Worm (Caenorhabditis elegans): ENCODE data around the gene arrd-4.
"Not testable (repeated sequence)": the region's sequence is repeated elsewhere in the genome, so short reads cannot be mapped to it uniquely, and the experiment has no call there.

Gene arrd-4

DNA sequence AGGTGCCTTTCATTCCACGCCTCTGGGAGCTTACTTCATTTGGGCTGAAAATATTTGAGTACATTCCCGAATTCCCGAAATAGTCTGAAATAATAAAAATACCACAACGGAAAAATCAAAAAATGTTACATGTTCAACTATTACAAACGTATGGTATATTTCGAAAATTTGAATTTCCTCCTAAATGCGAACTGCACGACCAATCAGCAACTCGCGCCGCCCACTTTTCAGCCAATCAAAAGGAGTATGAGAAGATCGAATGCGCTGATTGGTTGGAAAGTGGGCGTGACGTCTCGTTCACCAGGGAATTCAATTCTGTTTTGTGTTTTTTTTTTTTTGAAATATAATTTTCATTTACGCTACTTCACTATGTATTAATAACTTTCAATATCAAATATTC is 30.6 kb upstream of the arrd-4 start, which contains the start of gene old-1:
Gene old-1 (minus strand): TSS at position 50 of the 400 bp plus-strand sequence.
- TF ChIP-seq mdl-1 (tag; optimal IDR thresholded peaks at IDR 0.05) = no peak
- TF ChIP-seq ztf-11 (tag; optimal IDR thresholded peaks at IDR 0.05) = no peak
- no peak for TF ChIP-seq ZK546.5 (tag; optimal IDR thresholded peaks at IDR 0.05)
- TF ChIP-seq lin-39 (tag; optimal IDR thresholded peaks at IDR 0.05) = no peak
- TF ChIP-seq nhr-10 (tag; optimal IDR thresholded peaks at IDR 0.05) = no peak
- TF ChIP-seq unc-55 (GFP tag; optimal IDR thresholded peaks at IDR 0.05) = no peak
- TF ChIP-seq sma-3 (GFP tag; optimal IDR thresholded peaks at IDR 0.05) = no peak

DNA sequence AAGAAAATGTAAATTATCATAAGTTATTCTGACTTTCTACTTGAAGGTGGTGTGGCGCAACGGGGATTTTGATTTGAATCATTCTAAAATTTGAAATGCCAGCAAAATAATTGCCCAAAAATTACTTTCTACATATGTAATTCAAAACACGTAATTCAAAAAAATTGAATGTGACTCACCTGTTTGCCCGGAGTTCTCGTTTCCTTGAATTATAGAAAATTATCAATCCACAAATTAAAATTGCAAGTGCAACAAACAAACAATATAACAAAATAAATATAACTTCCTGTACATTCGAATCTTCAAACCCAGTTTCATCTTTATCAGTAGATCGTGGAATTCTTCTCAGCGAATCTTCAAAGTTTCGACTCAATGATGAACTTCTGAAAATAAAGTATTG is 30.1 kb upstream of the arrd-4 start:
- TF ChIP-seq R02D3.7 (tag; optimal IDR thresholded peaks at IDR 0.05) (no peak), sma-9 (GFP tag; optimal IDR thresholded peaks at IDR 0.05) (no peak), sma-9 (tag; optimal IDR thresholded peaks at IDR 0.05) (no peak), blmp-1 (tag; optimal IDR thresholded peaks at IDR 0.05; ENCODE audit: insufficient read depth) (no peak), nhr-25 (tag; optimal IDR thresholded peaks at IDR 0.05) (no peak), mbf-1 (tag; optimal IDR thresholded peaks at IDR 0.05) (no peak), unc-55 (GFP tag; optimal IDR thresholded peaks at IDR 0.05) (no peak), Y55F3AM.14 (GFP tag; optimal IDR thresholded peaks at IDR 0.05) (no peak), nhr-77 (tag; optimal IDR thresholded peaks at IDR 0.05) (no peak)

DNA sequence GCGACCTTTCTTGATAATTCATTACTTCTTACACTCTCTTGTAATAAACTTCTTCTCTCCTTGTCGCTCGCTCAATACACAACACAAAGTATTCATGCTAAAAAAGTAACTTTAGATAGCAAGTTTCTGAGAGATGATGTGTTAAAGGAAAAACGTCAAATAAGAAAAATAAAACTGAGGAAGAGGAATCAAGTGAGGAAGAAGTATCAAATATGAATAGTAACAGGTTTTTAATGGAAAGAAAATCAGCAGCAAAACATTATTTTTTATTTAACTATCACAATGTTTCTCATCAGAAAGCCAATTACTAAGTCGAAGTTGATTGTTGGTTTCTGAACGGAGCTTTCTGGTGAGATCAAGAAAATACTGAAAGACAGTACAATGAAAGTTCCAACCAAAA is 28.3 kb upstream of the arrd-4 start, which contains the start of gene chil-1:
Gene chil-1 (minus strand): TSS at position 101 of the 400 bp plus-strand sequence.
- not testable (repeated sequence) for TF ChIP-seq nhr-129, ZK546.5, nhr-10 (tag; optimal IDR thresholded peaks at IDR 0.05)

DNA sequence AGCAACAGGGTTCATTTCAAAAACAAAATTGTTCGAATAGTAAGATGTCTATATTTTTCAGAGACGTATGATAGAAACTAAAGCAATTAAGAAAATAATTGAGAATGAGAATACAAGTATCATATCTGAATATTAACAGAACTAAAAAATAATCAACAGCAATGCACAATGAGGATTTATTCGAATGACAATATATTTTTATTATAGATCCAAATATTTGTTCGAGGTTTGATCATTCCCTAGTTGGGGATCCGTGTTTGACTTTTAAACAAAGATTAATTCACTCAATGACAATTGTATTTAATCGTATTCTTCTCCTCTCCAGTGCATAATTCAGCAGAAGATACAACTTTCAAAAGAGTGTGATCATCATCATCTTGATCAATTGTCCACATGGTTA is 24.0 kb upstream of the arrd-4 start, which contains the start of gene C08H9.18:
Gene C08H9.18 (minus strand): TSS at position 101 of the 400 bp plus-strand sequence.
- TF ChIP-seq lin-11 (tag; optimal IDR thresholded peaks at IDR 0.05) = no peak
- TF ChIP-seq nhr-23 (tag; optimal IDR thresholded peaks at IDR 0.05) = no peak
- no peak for TF ChIP-seq lin-39 (tag; optimal IDR thresholded peaks at IDR 0.05)
- no peak for TF ChIP-seq mab-5 (tag; optimal IDR thresholded peaks at IDR 0.05)
- no peak for TF ChIP-seq lsy-2 (tag; optimal IDR thresholded peaks at IDR 0.05)
- no peak for TF ChIP-seq F13H6.1 (tag; optimal IDR thresholded peaks at IDR 0.05)
- TF ChIP-seq zag-1 (tag; optimal IDR thresholded peaks at IDR 0.05) = no peak
- no peak for TF ChIP-seq unc-39 (tag; optimal IDR thresholded peaks at IDR 0.05)
- no peak for TF ChIP-seq peb-1 (tag; optimal IDR thresholded peaks at IDR 0.05)

DNA sequence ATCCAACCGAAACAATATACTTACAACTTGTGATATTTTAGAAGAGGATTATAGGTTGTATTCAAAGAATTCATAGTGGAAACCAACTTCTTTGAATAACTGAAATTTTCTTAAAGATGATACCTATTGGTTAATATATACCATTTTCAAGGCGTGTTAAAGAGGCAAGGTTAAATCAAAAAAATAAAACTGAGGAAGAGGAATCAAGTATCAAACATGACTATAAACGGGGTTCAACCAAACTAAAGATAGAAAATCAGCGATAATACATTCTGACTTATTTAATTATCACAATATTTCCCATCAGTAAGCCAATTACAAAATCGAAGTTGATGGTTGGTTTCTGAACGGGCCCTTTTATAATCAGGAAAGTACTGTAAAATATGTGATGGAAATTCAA is 23.3 kb upstream of the arrd-4 start, which contains the start of gene chil-3:
Gene chil-3 (minus strand): TSS at position 101 of the 400 bp plus-strand sequence.
- no peak for TF ChIP-seq nhr-129 (tag; optimal IDR thresholded peaks at IDR 0.05)
- no peak for TF ChIP-seq egl-27 (tag; optimal IDR thresholded peaks at IDR 0.05)

DNA sequence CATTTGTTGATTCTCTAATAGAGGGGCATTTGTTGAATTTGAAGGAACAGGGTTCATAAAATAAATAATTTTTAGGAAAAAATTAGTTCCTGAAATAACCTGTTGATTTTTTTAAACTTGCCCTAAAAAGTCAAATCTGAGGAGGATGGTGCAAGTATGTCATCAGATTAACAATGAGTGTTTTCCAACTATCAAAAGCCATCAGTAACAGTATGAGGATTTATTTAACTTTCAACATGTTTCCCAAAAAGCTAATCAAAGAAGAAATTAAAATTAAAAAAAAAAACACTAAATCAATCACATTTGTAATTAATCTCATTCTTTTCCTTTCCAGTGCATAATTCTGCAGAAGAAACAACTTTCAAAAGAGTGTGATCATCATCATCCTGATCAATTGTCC is 21.5 kb upstream of the arrd-4 start, which contains the start of gene chil-5:
Gene chil-5 (minus strand): TSS at position 101 of the 400 bp plus-strand sequence.
- TF ChIP-seq ztf-4 (tag; optimal IDR thresholded peaks at IDR 0.05) = no peak
- no peak for TF ChIP-seq F13H6.1 (tag; optimal IDR thresholded peaks at IDR 0.05)
- no peak for TF ChIP-seq peb-1 (tag; optimal IDR thresholded peaks at IDR 0.05)
- no peak for TF ChIP-seq egl-27 (tag; optimal IDR thresholded peaks at IDR 0.05)
- TF ChIP-seq nhr-11 (tag; optimal IDR thresholded peaks at IDR 0.05) = no peak
- no peak for TF ChIP-seq sem-4 (tag; optimal IDR thresholded peaks at IDR 0.05)
- no peak for TF ChIP-seq zag-1 (tag; optimal IDR thresholded peaks at IDR 0.05)
- TF ChIP-seq elt-3 (tag; optimal IDR thresholded peaks at IDR 0.05) = no peak
- no peak for TF ChIP-seq ZK546.5 (tag; optimal IDR thresholded peaks at IDR 0.05)

DNA sequence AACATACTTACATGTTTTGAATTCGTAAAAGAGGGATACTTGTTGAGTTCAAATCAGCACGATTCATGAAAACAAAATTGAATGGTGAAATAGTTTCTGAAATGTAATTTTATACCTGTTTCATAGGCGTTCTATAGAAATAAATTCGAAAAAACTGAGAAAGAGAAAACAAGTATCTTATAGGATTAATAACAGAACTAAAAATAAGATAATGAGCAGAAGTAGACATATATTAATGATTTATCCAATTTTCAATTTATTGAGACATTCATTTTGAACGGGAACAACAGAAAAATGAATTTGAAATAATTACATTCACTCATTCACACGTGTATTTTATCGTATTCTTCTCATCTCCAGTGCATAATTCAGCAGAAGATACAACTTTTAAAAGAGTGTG is 19.7 kb upstream of the arrd-4 start, which contains the start of gene chil-6:
Gene chil-6 (minus strand): TSS at position 101 of the 400 bp plus-strand sequence.
- TF ChIP-seq mab-5 (tag; optimal IDR thresholded peaks at IDR 0.05) = no peak
- no peak for TF ChIP-seq nhr-77 (tag; optimal IDR thresholded peaks at IDR 0.05)
- no peak for TF ChIP-seq aly-2 (tag; optimal IDR thresholded peaks at IDR 0.05)
- TF ChIP-seq lin-11 (tag; optimal IDR thresholded peaks at IDR 0.05) = no peak
- TF ChIP-seq gmeb-1 (tag; optimal IDR thresholded peaks at IDR 0.05) = no peak
- no peak for TF ChIP-seq crh-2 (tag; optimal IDR thresholded peaks at IDR 0.05)
- TF ChIP-seq dmd-4 (tag; optimal IDR thresholded peaks at IDR 0.05) = no peak
